Fruit fly (Drosophila melanogaster) whole organism, embryonic: ENCODE results near the gene Xe7.

Experiments
- Aef1 ChIP-seq: fragments of 200-800 bp; sonication (Bioruptor generic); IDR thresholded peaks from 3 replicates; pipeline ENCODE4 v1.3.6; 2022; ENCODE audit warnings: missing biosample characterization, missing genetic modification characterization
- BEAF-32 ChIP-seq: fragments of 200-800 bp; sonication (Bioruptor generic); optimal IDR thresholded peaks from 3 replicates; lab custom pipeline; 2017; ENCODE audit warnings: missing biosample characterization, missing genetic modification characterization, mild to moderate bottlenecking, moderate library complexity, missing genetic modification reagents
- Bgb ChIP-seq: fragments of 200-800 bp; sonication (Bioruptor generic); IDR thresholded peaks from 2 replicates; pipeline ENCODE4 v1.3.6; 2022; ENCODE audit warnings: missing biosample characterization, missing genetic modification characterization; ENCODE audit not compliant: partially characterized antibody
- CG10979 ChIP-seq: fragments of 200-800 bp; sonication (Bioruptor generic); optimal IDR thresholded peaks from 2 replicates; lab custom pipeline; 2018; ENCODE audit warnings: missing biosample characterization, mild to moderate bottlenecking, missing genetic modification characterization, moderate library complexity
- CG11093 ChIP-seq: fragments of 200-800 bp; sonication (Bioruptor generic); IDR thresholded peaks from 3 replicates; pipeline ENCODE4 v1.3.6; 2022; ENCODE audit warnings: missing biosample characterization, missing genetic modification characterization
- CG12744 ChIP-seq: fragments of 200-800 bp; sonication (Bioruptor generic); optimal IDR thresholded peaks from 2 replicates; lab custom pipeline; 2016; ENCODE audit warnings: missing biosample characterization, missing genetic modification characterization
- CG13287 ChIP-seq: fragments of 200-800 bp; sonication (Bioruptor generic); IDR thresholded peaks from 2 replicates; pipeline ENCODE4 v1.3.6; 2022; ENCODE audit warnings: missing biosample characterization, missing genetic modification characterization; ENCODE audit not compliant: partially characterized antibody
- CG14014 ChIP-seq: fragments of 200-800 bp; sonication (Bioruptor generic); IDR thresholded peaks from 2 replicates; pipeline ENCODE4 v1.3.6; 2022; ENCODE audit warnings: missing biosample characterization, missing genetic modification characterization
- CG15514 ChIP-seq: fragments of 200-800 bp; sonication (Bioruptor generic); optimal IDR thresholded peaks from 3 replicates; lab custom pipeline; 2017; ENCODE audit warnings: missing biosample characterization, missing genetic modification characterization, mild to moderate bottlenecking, moderate library complexity, missing genetic modification reagents
- CG1647 ChIP-seq: fragments of 200-800 bp; sonication (Bioruptor generic); optimal IDR thresholded peaks from 3 replicates; lab custom pipeline; 2016; ENCODE audit warnings: missing biosample characterization, missing genetic modification characterization
- CG17385 ChIP-seq: fragments of 200-800 bp; sonication (Bioruptor generic); optimal IDR thresholded peaks from 3 replicates; lab custom pipeline; 2018; ENCODE audit warnings: missing biosample characterization, mild to moderate bottlenecking, missing genetic modification characterization
- CG18599 ChIP-seq: fragments of 200-800 bp; sonication (Bioruptor generic); optimal IDR thresholded peaks from 3 replicates; lab custom pipeline; 2017; ENCODE audit warnings: missing biosample characterization, missing genetic modification characterization, mild to moderate bottlenecking, moderate library complexity, missing genetic modification reagents
- CG2116 ChIP-seq: fragments of 200-800 bp; sonication (Bioruptor generic); optimal IDR thresholded peaks from 3 replicates; lab custom pipeline; 2018; ENCODE audit warnings: missing biosample characterization, mild to moderate bottlenecking, missing genetic modification characterization
- CG31388 ChIP-seq: fragments of 200-800 bp; sonication (Bioruptor generic); optimal IDR thresholded peaks from 2 replicates; lab custom pipeline; 2016; ENCODE audit warnings: missing biosample characterization, missing genetic modification characterization
- CG34224 ChIP-seq: fragments of 200-800 bp; sonication (Bioruptor generic); IDR thresholded peaks from 3 replicates; pipeline ENCODE4 v1.3.6; 2022; ENCODE audit warnings: missing biosample characterization, missing genetic modification characterization; ENCODE audit not compliant: partially characterized antibody
- CG34376 ChIP-seq: fragments of 200-800 bp; sonication (Bioruptor generic); optimal IDR thresholded peaks from 2 replicates; lab custom pipeline; 2018; ENCODE audit warnings: missing biosample characterization, mild to moderate bottlenecking, missing genetic modification characterization
- CG42726 ChIP-seq: fragments of 200-800 bp; sonication (Bioruptor generic); IDR thresholded peaks from 2 replicates; pipeline ENCODE4 v1.3.6; 2022; ENCODE audit warnings: missing biosample characterization, missing genetic modification characterization; ENCODE audit not compliant: partially characterized antibody
- CG4404 ChIP-seq: fragments of 200-800 bp; sonication (Bioruptor generic); IDR thresholded peaks from 2 replicates; pipeline ENCODE4 v1.3.6; 2022; ENCODE audit warnings: missing biosample characterization, missing genetic modification characterization
- CG4707 ChIP-seq: fragments of 200-800 bp; sonication (Bioruptor generic); optimal IDR thresholded peaks from 2 replicates; lab custom pipeline; 2018; ENCODE audit warnings: missing biosample characterization, mild to moderate bottlenecking, missing genetic modification characterization, moderate library complexity
- Dll ChIP-seq: fragments of 200-800 bp; sonication (Bioruptor generic); IDR thresholded peaks from 4 replicates; pipeline ENCODE4 v1.3.6; 2022; ENCODE audit warnings: missing biosample characterization, missing genetic modification characterization; ENCODE audit not compliant: partially characterized antibody
- Dp ChIP-seq: fragments of 200-800 bp; sonication (Bioruptor generic); optimal IDR thresholded peaks from 2 replicates; lab custom pipeline; 2018; ENCODE audit warnings: missing biosample characterization, mild to moderate bottlenecking, missing genetic modification characterization, moderate library complexity
- Dref ChIP-seq: fragments of 200-800 bp; sonication (Bioruptor generic); IDR thresholded peaks from 2 replicates; pipeline ENCODE4 v1.3.6; 2022; ENCODE audit warnings: missing biosample characterization, missing genetic modification characterization
- E2f2 ChIP-seq: fragments of 200-800 bp; sonication (Bioruptor generic); IDR thresholded peaks from 2 replicates; pipeline ENCODE4 v1.3.6; 2022; ENCODE audit warnings: missing biosample characterization, missing genetic modification characterization
- HLH3B ChIP-seq: fragments of 200-800 bp; sonication (Bioruptor generic); IDR thresholded peaks from 2 replicates; pipeline ENCODE4 v1.3.6; 2022; ENCODE audit warnings: missing biosample characterization, missing genetic modification characterization
- Jarid2 ChIP-seq: fragments of 200-800 bp; sonication (Bioruptor generic); optimal IDR thresholded peaks from 3 replicates; lab custom pipeline; 2017; ENCODE audit warnings: mild to moderate bottlenecking, missing biosample characterization, missing genetic modification reagents, missing genetic modification characterization
- MBD-R2 ChIP-seq: fragments of 200-800 bp; sonication (Bioruptor generic); IDR thresholded peaks from 2 replicates; pipeline ENCODE4 v1.3.6; 2022; ENCODE audit warnings: missing biosample characterization, missing genetic modification characterization
- MESR4 ChIP-seq: fragments of 200-800 bp; sonication (Bioruptor generic); optimal IDR thresholded peaks from 2 replicates; lab custom pipeline; 2018; ENCODE audit warnings: missing biosample characterization, mild to moderate bottlenecking, missing genetic modification characterization, moderate library complexity
- Med ChIP-seq: fragments of 200-800 bp; sonication (Bioruptor generic); peaks from one replicate; lab custom pipeline; 2016; ENCODE audit warnings: missing biosample characterization, missing genetic modification characterization, mild to moderate bottlenecking, inconsistent platforms, moderate library complexity
- Myb ChIP-seq: fragments of 200-800 bp; sonication (Bioruptor generic); optimal IDR thresholded peaks from 2 replicates; lab custom pipeline; 2016; ENCODE audit warnings: missing biosample characterization, missing genetic modification characterization
- Oaz ChIP-seq: fragments of 200-800 bp; sonication (Bioruptor generic); IDR thresholded peaks from 2 replicates; pipeline ENCODE4 v1.3.6; 2022; ENCODE audit warnings: missing biosample characterization, missing genetic modification characterization
- Side ChIP-seq: fragments of 200-800 bp; sonication (Bioruptor generic); optimal IDR thresholded peaks from 2 replicates; lab custom pipeline; 2016; ENCODE audit warnings: missing biosample characterization, missing genetic modification characterization
- Spps ChIP-seq: fragments of 200-800 bp; sonication (Bioruptor generic); optimal IDR thresholded peaks from 2 replicates; lab custom pipeline; 2018; ENCODE audit warnings: missing biosample characterization, mild to moderate bottlenecking, missing genetic modification characterization
- YL-1 ChIP-seq: fragments of 200-800 bp; sonication (Bioruptor generic); optimal IDR thresholded peaks from 3 replicates; lab custom pipeline; 2017; ENCODE audit warnings: missing biosample characterization, mild to moderate bottlenecking, missing genetic modification characterization
- crp ChIP-seq, 2 experiments: fragments of 200-800 bp; sonication (Bioruptor generic); optimal IDR thresholded peaks; 2 replicates in 1 of 2; 3 replicates in 1 of 2; lab custom pipeline; 2017; ENCODE audit warnings: missing biosample characterization in 2 of 2, missing genetic modification characterization in 2 of 2, mild to moderate bottlenecking in 1 of 2, moderate library complexity in 1 of 2
- dmrt11E ChIP-seq: fragments of 200-800 bp; sonication (Bioruptor generic); optimal IDR thresholded peaks from 3 replicates; lab custom pipeline; 2018; ENCODE audit warnings: missing biosample characterization, mild to moderate bottlenecking, missing genetic modification characterization, moderate library complexity
- ftz-f1 ChIP-seq: fragments of 200-800 bp; sonication (Bioruptor generic); optimal IDR thresholded peaks from 2 replicates; lab custom pipeline; 2016; ENCODE audit warnings: missing biosample characterization, missing genetic modification characterization
- gro ChIP-seq: fragments of 200-800 bp; sonication (Bioruptor generic); optimal IDR thresholded peaks from 2 replicates; lab custom pipeline; 2016; ENCODE audit warnings: missing biosample characterization, missing genetic modification characterization
- kni ChIP-seq: fragments of 200-800 bp; sonication (Bioruptor generic); optimal IDR thresholded peaks from 3 replicates; lab custom pipeline; 2017; ENCODE audit warnings: mild to moderate bottlenecking, missing biosample characterization, missing genetic modification reagents, missing genetic modification characterization
- phol ChIP-seq: fragments of 200-800 bp; sonication (Bioruptor generic); optimal IDR thresholded peaks from 3 replicates; lab custom pipeline; 2018; ENCODE audit warnings: missing biosample characterization, mild to moderate bottlenecking, missing genetic modification characterization, moderate library complexity
- pzg ChIP-seq: fragments of 200-800 bp; sonication (Bioruptor generic); optimal IDR thresholded peaks from 3 replicates; lab custom pipeline; 2018; ENCODE audit warnings: missing biosample characterization, mild to moderate bottlenecking, missing genetic modification characterization, moderate library complexity
- ranshi ChIP-seq: fragments of 200-800 bp; sonication (Bioruptor generic); IDR thresholded peaks from 2 replicates; pipeline ENCODE4 v1.3.6; 2022; ENCODE audit warnings: missing biosample characterization, missing genetic modification characterization
- salm ChIP-seq: fragments of 200-800 bp; sonication (Bioruptor generic); optimal IDR thresholded peaks from 2 replicates; lab custom pipeline; 2018; ENCODE audit warnings: missing biosample characterization, mild to moderate bottlenecking, missing genetic modification characterization
- sima ChIP-seq: fragments of 200-800 bp; sonication (Bioruptor generic); optimal IDR thresholded peaks from 2 replicates; lab custom pipeline; 2016; ENCODE audit warnings: missing biosample characterization, missing genetic modification characterization
- tin ChIP-seq: fragments of 200-800 bp; sonication (Bioruptor generic); optimal IDR thresholded peaks from 3 replicates; lab custom pipeline; 2016; ENCODE audit warnings: missing biosample characterization, missing genetic modification characterization
- tup ChIP-seq: fragments of 200-800 bp; sonication (Bioruptor generic); optimal IDR thresholded peaks from 2 replicates; lab custom pipeline; 2016; ENCODE audit warnings: missing biosample characterization, mild to moderate bottlenecking, missing genetic modification characterization, moderate library complexity
- unc-4 ChIP-seq: fragments of 200-800 bp; sonication (Bioruptor generic); IDR thresholded peaks from 2 replicates; pipeline ENCODE4 v1.3.6; 2022; ENCODE audit warnings: missing biosample characterization, missing genetic modification characterization; ENCODE audit not compliant: partially characterized antibody

Xe7 gene

dm6 chr3R:5632182-5632581 lies 37.0 kb downstream of the Xe7 start, which contains the start of gene CG31549:
CG31549 (plus strand) TSS chr3R:5632192.
- peak; percentile 49 for TF ChIP-seq Dref (GFP tag; lab: Robert Waterston, UW)
- TF ChIP-seq CG34376 (GFP tag; lab: Kevin White, UChicago) = peak; percentile 13
- peak; percentile 87 for TF ChIP-seq Myb (GFP tag; lab: Kevin White, UChicago)
- TF ChIP-seq CG10979 (tag; lab: Kevin White, UChicago) = no peak
- peak; percentile 28 for TF ChIP-seq pzg (GFP tag; lab: Kevin White, UChicago)
- no peak for TF ChIP-seq Spps
- TF ChIP-seq CG14014 (GFP tag; lab: Robert Waterston, UW) = no peak
- TF ChIP-seq ftz-f1 (GFP tag; lab: Kevin White, UChicago) = peak; percentile 57
- TF ChIP-seq CG31388 (GFP tag; lab: Kevin White, UChicago) = no peak
- no peak for TF ChIP-seq salm
- TF ChIP-seq Dll (GFP tag; lab: Robert Waterston, UW) = peak; percentile 43; the same call in 2 of the 4 replicates
- no peak for TF ChIP-seq ranshi
- TF ChIP-seq CG1647 = no peak
- TF ChIP-seq MESR4 (GFP tag; lab: Kevin White, UChicago) = peak; percentile 39
- TF ChIP-seq E2f2 (GFP tag; lab: Robert Waterston, UW) = peak; percentile 54
- no peak for TF ChIP-seq phol (tag; lab: Kevin White, UChicago)
- no peak for TF ChIP-seq dmrt11E (tag; lab: Kevin White, UChicago)
- no peak for TF ChIP-seq Side (GFP tag; lab: Kevin White, UChicago)
- peak; percentile 58 for TF ChIP-seq Dp (GFP tag; lab: Kevin White, UChicago)
- TF ChIP-seq CG18599 (GFP tag; lab: Kevin White, UChicago) = no peak
- TF ChIP-seq CG17385 = peak; percentile 86
- no peak for TF ChIP-seq CG12744 (GFP tag; lab: Kevin White, UChicago)
- TF ChIP-seq Med (GFP tag; lab: Kevin White, UChicago) = peak; percentile 80
- TF ChIP-seq tin (GFP tag; lab: Kevin White, UChicago) = no peak
- TF ChIP-seq gro (GFP tag; lab: Kevin White, UChicago) = no peak
- no peak for TF ChIP-seq CG42726 (GFP tag; lab: Robert Waterston, UW)
- no peak for TF ChIP-seq YL-1 (GFP tag; lab: Kevin White, UChicago)
- TF ChIP-seq unc-4 (GFP tag; lab: Robert Waterston, UW) = 0 out of 2 replicates have a peak, but pooled peaks have one; percentile 36
- TF ChIP-seq MBD-R2 (GFP tag; lab: Robert Waterston, UW) = peak; percentile 76
- TF ChIP-seq Bgb (GFP tag; lab: Robert Waterston, UW) = no peak; the same call in 1 of the 2 replicates
- TF ChIP-seq CG2116 = peak; percentile 30
- TF ChIP-seq BEAF-32 (GFP tag; lab: Kevin White, UChicago) = peak; percentile 7
- TF ChIP-seq CG11093 = no peak
- TF ChIP-seq CG4707 = no peak
- TF ChIP-seq tup = no peak
- 0 out of 3 replicates have a peak, but pooled peaks have one; percentile 41 for TF ChIP-seq CG34224 (GFP tag; lab: Robert Waterston, UW)
- no peak for TF ChIP-seq sima (GFP tag; lab: Kevin White, UChicago)
- no peak for TF ChIP-seq HLH3B (GFP tag; lab: Robert Waterston, UW)
- peak; percentile 28; the same call in 1 of the 2 replicates for TF ChIP-seq CG13287 (GFP tag; lab: Robert Waterston, UW)
- no peak for TF ChIP-seq Oaz (GFP tag; lab: Robert Waterston, UW)
- no peak for TF ChIP-seq Aef1 (GFP tag; lab: Robert Waterston, UW)
- no peak for TF ChIP-seq Jarid2
- TF ChIP-seq CG15514 = peak; percentile 32
- TF ChIP-seq crp (GFP tag; optimal IDR thresholded peaks at IDR 0.05; lab: Kevin White, UChicago) = peak in 1 of 2 experiments; percentile 90
- TF ChIP-seq CG4404 (GFP tag; lab: Robert Waterston, UW) = no peak
- TF ChIP-seq kni (GFP tag; lab: Kevin White, UChicago) = no peak
